Worm (Caenorhabditis elegans) whole organism, late embryonic: ENCODE measurements around the gene Y51A2D.8.

Experiments
- C08G9.2 ChIP-seq: sonication (generic microtip); optimal IDR thresholded peaks from 2 replicates; lab custom pipeline; 2016; ENCODE audit warnings: mild to moderate bottlenecking, missing genetic modification characterization, moderate library complexity, missing compliant biosample characterization
- F13H6.1 ChIP-seq: sonication (generic microtip); optimal IDR thresholded peaks from 2 replicates; lab custom pipeline; 2016; ENCODE audit warnings: missing genetic modification characterization, missing compliant biosample characterization
- T23F11.4 ChIP-seq: fragments of 200-800 bp; sonication (Bioruptor generic); optimal IDR thresholded peaks from 2 replicates; lab custom pipeline; 2018; ENCODE audit warnings: mild to moderate bottlenecking, missing genetic modification characterization, missing compliant biosample characterization
- ceh-14 ChIP-seq: sonication (generic microtip); optimal IDR thresholded peaks from 2 replicates; lab custom pipeline; 2016; ENCODE audit warnings: missing genotype, missing genetic modification characterization, missing compliant biosample characterization
- ceh-18 ChIP-seq: sonication (generic microtip); optimal IDR thresholded peaks from 2 replicates; lab custom pipeline; 2016; ENCODE audit warnings: missing genetic modification characterization, missing compliant biosample characterization
- ceh-22 ChIP-seq: sonication (generic microtip); optimal IDR thresholded peaks from 2 replicates; lab custom pipeline; 2017; ENCODE audit warnings: missing biosample characterization, missing genetic modification characterization
- ceh-24 ChIP-seq: sonication (generic microtip); optimal IDR thresholded peaks from 2 replicates; lab custom pipeline; 2016; ENCODE audit warnings: mild to moderate bottlenecking, missing genetic modification characterization, missing compliant biosample characterization
- ceh-48 ChIP-seq: sonication (generic microtip); optimal IDR thresholded peaks from 2 replicates; lab custom pipeline; 2016; ENCODE audit warnings: missing genetic modification characterization, inconsistent platforms, missing compliant biosample characterization
- ets-4 ChIP-seq: sonication (generic microtip); optimal IDR thresholded peaks from 2 replicates; lab custom pipeline; 2016; ENCODE audit warnings: missing genetic modification characterization, missing compliant biosample characterization
- eyg-1 ChIP-seq: sonication (generic microtip); optimal IDR thresholded peaks from 2 replicates; lab custom pipeline; 2016; ENCODE audit warnings: missing genotype, missing genetic modification characterization, missing compliant biosample characterization
- fax-1 ChIP-seq: sonication (generic microtip); optimal IDR thresholded peaks from 2 replicates; lab custom pipeline; 2016; ENCODE audit warnings: missing genotype, missing genetic modification characterization, missing compliant biosample characterization
- gmeb-2 ChIP-seq: sonication (generic microtip); optimal IDR thresholded peaks from 2 replicates; lab custom pipeline; 2016; ENCODE audit warnings: missing genetic modification characterization, inconsistent platforms, missing compliant biosample characterization
- hlh-13 ChIP-seq: fragments of 200-800 bp; sonication (Bioruptor generic); optimal IDR thresholded peaks from 2 replicates; lab custom pipeline; 2018; ENCODE audit warnings: mild to moderate bottlenecking, missing genetic modification characterization, missing compliant biosample characterization
- nfya-1 ChIP-seq: sonication (generic microtip); optimal IDR thresholded peaks from 2 replicates; lab custom pipeline; 2017; ENCODE audit warnings: missing genetic modification characterization, mild to moderate bottlenecking, missing compliant biosample characterization, antibody characterized with exemption, moderate library complexity
- nhr-11 ChIP-seq: fragments of 150-350 bp; optimal IDR thresholded peaks from 2 replicates; lab custom pipeline; 2014; ENCODE audit warnings: missing biosample characterization, missing genetic modification characterization
- pag-3 ChIP-seq: sonication (generic microtip); optimal IDR thresholded peaks from 2 replicates; lab custom pipeline; 2016; ENCODE audit warnings: missing compliant biosample characterization, missing genetic modification characterization, borderline replicate concordance
- pat-9 ChIP-seq: fragments of 200-800 bp; sonication (Bioruptor generic); optimal IDR thresholded peaks from 2 replicates; lab custom pipeline; 2018; ENCODE audit warnings: mild to moderate bottlenecking, missing genetic modification characterization, moderate library complexity, missing compliant biosample characterization
- pax-1 ChIP-seq: fragments of 150-350 bp; optimal IDR thresholded peaks from 2 replicates; lab custom pipeline; 2014; ENCODE audit warnings: missing biosample characterization, missing genetic modification characterization
- pha-2 ChIP-seq: sonication (generic microtip); optimal IDR thresholded peaks from 2 replicates; lab custom pipeline; 2017; ENCODE audit warnings: mild to moderate bottlenecking, missing genetic modification characterization, missing compliant biosample characterization
- pqm-1 ChIP-seq: sonication (generic microtip); optimal IDR thresholded peaks from 2 replicates; lab custom pipeline; 2016; ENCODE audit warnings: missing genetic modification characterization, missing compliant biosample characterization
- pros-1 ChIP-seq: fragments of 150-350 bp; optimal IDR thresholded peaks from 2 replicates; lab custom pipeline; 2014; ENCODE audit warnings: missing biosample characterization, missing genetic modification reagents, missing genetic modification characterization
- rnt-1 ChIP-seq: sonication (generic microtip); optimal IDR thresholded peaks from 2 replicates; lab custom pipeline; 2016; ENCODE audit warnings: missing genetic modification characterization, missing compliant biosample characterization
- sdc-2 ChIP-seq: sonication (generic microtip); optimal IDR thresholded peaks from 2 replicates; lab custom pipeline; 2016; ENCODE audit warnings: missing genotype, missing genetic modification characterization, missing compliant biosample characterization
- tbx-7 ChIP-seq: sonication (generic microtip); optimal IDR thresholded peaks from 2 replicates; lab custom pipeline; 2016; ENCODE audit warnings: missing genotype, missing genetic modification characterization, missing compliant biosample characterization
- ttx-3 ChIP-seq: sonication (generic microtip); optimal IDR thresholded peaks from 2 replicates; lab custom pipeline; 2016; ENCODE audit warnings: missing genetic modification reagents, missing genetic modification characterization, missing compliant biosample characterization
- unc-55 ChIP-seq: sonication (generic microtip); optimal IDR thresholded peaks from 2 replicates; lab custom pipeline; 2017; ENCODE audit warnings: missing biosample characterization, missing genetic modification reagents, missing genetic modification characterization
- ztf-16 ChIP-seq: sonication (generic microtip); optimal IDR thresholded peaks from 2 replicates; lab custom pipeline; 2017; ENCODE audit warnings: missing genetic modification characterization, missing compliant biosample characterization

The Y51A2D.8 gene

DNA sequence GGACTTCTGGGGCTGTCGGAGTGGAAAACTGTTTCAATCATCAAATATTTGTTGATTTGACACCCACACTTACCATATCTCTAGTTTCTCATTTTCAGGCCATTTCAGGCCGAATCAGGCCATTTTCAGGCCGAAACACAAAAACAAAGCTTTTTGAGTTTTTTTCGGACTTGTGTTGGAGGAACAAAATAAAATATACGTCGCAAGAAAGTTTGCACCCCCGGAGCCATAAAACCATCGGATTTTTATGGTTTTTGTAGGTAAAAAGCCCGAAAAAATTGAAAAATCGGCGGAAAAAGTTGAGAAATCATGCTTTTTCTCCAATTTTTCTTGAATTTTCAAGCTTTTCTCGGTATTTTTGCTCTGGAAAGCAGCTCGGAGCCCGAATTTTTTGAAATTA is 45.1 kb downstream of the Y51A2D.8 start, which contains the start of gene Y51A2D.1:
TSS of gene Y51A2D.1 (plus strand) at position 301 of the 400 bp plus-strand sequence.
- TF ChIP-seq pax-1 (tag; lab: Kevin White, UChicago) (no peak), eyg-1 (no peak), ceh-18 (tag; lab: Kevin White, UChicago) (no peak), ceh-22 (no peak), tbx-7 (tag; lab: Kevin White, UChicago) (no peak), pat-9 (tag; lab: Kevin White, UChicago) (no peak), nfya-1 (tag; lab: Kevin White, UChicago) (no peak), ceh-14 (tag; lab: Kevin White, UChicago) (no peak), ztf-16 (no peak), sdc-2 (tag; lab: Kevin White, UChicago) (no peak), ceh-24 (tag; lab: Kevin White, UChicago) (no peak), pqm-1 (no peak), C08G9.2 (tag; lab: Kevin White, UChicago) (no peak), nhr-11 (no peak), unc-55 (GFP tag; lab: Kevin White, UChicago) (no peak), ttx-3 (tag; lab: Kevin White, UChicago) (no peak)

ce11 chrV:18506772-18507171 is 46.9 kb downstream of the Y51A2D.8 start:
- TF ChIP-seq F13H6.1 (tag; lab: Kevin White, UChicago) (no peak), fax-1 (tag; lab: Kevin White, UChicago) (no peak), ets-4 (tag; lab: Kevin White, UChicago) (no peak), nfya-1 (tag; lab: Kevin White, UChicago) (no peak), pag-3 (tag; lab: Kevin White, UChicago) (peak; percentile 64), pros-1 (tag; lab: Kevin White, UChicago) (no peak), pha-2 (no peak)

DNA sequence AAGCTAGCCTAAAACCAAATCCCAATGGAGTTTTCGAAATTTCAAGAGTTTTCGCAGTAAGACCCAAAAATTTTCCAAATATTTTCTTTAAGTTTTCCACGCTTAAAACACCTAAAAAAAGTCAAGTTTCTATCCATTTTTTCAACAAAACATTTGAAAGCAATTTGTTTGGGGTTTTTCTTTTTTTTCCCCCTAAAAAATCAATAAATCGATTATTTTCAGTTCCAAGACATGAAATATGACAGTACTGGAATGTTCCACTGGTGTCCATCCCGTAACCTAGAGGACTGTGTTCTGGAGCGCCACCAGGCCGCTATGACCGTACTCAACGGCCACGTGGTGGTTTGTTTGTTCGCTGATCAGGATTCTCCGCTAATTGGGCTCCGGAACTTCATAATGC is 49.0 kb downstream of the Y51A2D.8 start:
- TF ChIP-seq hlh-13 (GFP tag; lab: Kevin White, UChicago) (no peak), T23F11.4 (no peak), ceh-48 (tag; lab: Kevin White, UChicago) (peak; percentile 14), gmeb-2 (tag; lab: Kevin White, UChicago) (no peak), rnt-1 (tag; lab: Kevin White, UChicago) (no peak)
- TF ChIP-seq, all 69 proteins: peak for 1
